Fruit fly (Drosophila melanogaster) Kc167 (cell line): Measurements from ENCODE around the gene Mcad.

ENCODE experiments used
- Myc ChIP-seq: fragments of >200 bp; optimal IDR thresholded peaks from 2 replicates; lab custom pipeline; 2017; ENCODE audit warnings: missing external identifiers
- Sin3A ChIP-seq: fragments of >200 bp; optimal IDR thresholded peaks from 2 replicates; lab custom pipeline; 2018; ENCODE audit warnings: missing external identifiers
- h ChIP-seq: fragments of >200 bp; optimal IDR thresholded peaks from 3 replicates; lab custom pipeline; 2018; ENCODE audit warnings: missing external identifiers
- insv ChIP-seq: fragments of >200 bp; optimal IDR thresholded peaks from 3 replicates; lab custom pipeline; 2018; ENCODE audit warnings: missing external identifiers
- psq ChIP-seq: fragments of >200 bp; optimal IDR thresholded peaks from 2 replicates; lab custom pipeline; 2017; ENCODE audit warnings: missing external identifiers
- ttk ChIP-seq: sonication (Bioruptor generic); optimal IDR thresholded peaks from 2 replicates; lab custom pipeline; 2017; ENCODE audit warnings: missing external identifiers

DNA sequence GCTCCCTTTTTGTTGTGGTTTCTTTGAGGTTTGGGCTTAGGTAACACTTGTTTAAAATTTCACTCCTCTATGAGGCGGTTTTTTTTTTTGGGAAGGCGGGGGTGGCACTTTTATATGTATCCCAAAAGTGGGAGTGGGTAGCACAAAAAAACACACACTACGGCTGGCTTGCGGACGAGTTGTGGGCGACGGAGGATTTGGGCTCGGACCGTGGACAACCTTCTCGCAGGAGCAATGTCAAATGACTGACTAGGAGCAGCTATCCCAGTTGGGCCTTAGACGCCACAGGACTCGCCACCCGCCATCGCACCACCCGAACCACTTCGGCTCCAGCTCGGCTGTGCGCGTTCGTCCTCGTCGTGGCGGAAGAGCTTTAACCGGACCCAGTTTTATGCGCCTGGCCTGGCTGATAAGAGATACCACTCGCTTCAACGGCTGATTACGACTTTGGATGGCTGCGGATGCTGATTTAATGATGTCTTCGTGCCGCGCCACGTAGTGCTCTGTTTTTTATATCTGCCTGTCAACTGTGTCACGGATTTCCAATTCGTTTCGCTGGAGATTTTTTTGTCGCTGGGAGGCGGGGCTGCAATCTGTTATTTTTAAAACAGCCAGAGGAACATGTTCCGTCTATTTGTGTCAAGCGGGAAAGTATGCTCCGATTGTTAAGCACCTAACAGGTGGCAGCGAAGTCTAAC is 1.1 kb upstream of the Mcad start, which contains the start of gene Ank2:
- no peak for TF ChIP-seq ttk (lab: Kevin White, UChicago)
- TF ChIP-seq psq, result no peak
- TF ChIP-seq h (lab: Kevin White, UChicago), result no peak
- no peak for TF ChIP-seq insv
- no peak for TF ChIP-seq Sin3A (lab: Kevin White, UChicago)
- TF ChIP-seq Myc, result no peak
